Worm (Caenorhabditis elegans) whole organism, early embryonic: ENCODE results near the gene fbxa-6.

Source experiments
- B0310.2 ChIP-seq: sonication (generic microtip); optimal IDR thresholded peaks from 2 replicates; lab custom pipeline; 2016; ENCODE audit warnings: mild to moderate bottlenecking, missing genetic modification characterization, missing compliant biosample characterization
- F13C5.2 ChIP-seq: sonication (generic microtip); optimal IDR thresholded peaks from 2 replicates; lab custom pipeline; 2017; ENCODE audit warnings: mild to moderate bottlenecking, missing genetic modification characterization, inconsistent platforms, missing compliant biosample characterization
- aly-1 ChIP-seq: sonication (generic microtip); optimal IDR thresholded peaks from 2 replicates; lab custom pipeline; 2016; ENCODE audit warnings: missing genetic modification characterization, missing compliant biosample characterization
- ama-1 ChIP-seq: fragments of 150-350 bp; optimal IDR thresholded peaks from 2 replicates; lab custom pipeline; 2014
- ceh-13 ChIP-seq: fragments of 200-800 bp; sonication (Bioruptor generic); optimal IDR thresholded peaks from 2 replicates; lab custom pipeline; 2018; ENCODE audit warnings: mild to moderate bottlenecking, missing genetic modification characterization, missing compliant biosample characterization
- ceh-36 ChIP-seq: sonication (generic microtip); optimal IDR thresholded peaks from 2 replicates; lab custom pipeline; 2016; ENCODE audit warnings: missing genetic modification characterization, inconsistent platforms, missing compliant biosample characterization
- ets-7 ChIP-seq: sonication (generic microtip); optimal IDR thresholded peaks from 2 replicates; lab custom pipeline; 2016; ENCODE audit warnings: missing genotype, missing genetic modification characterization, missing compliant biosample characterization
- flt-1 ChIP-seq: fragments of 200-800 bp; sonication (Bioruptor generic); IDR thresholded peaks from 2 replicates; pipeline ENCODE4 v1.3.6; 2022; ENCODE audit warnings: missing genetic modification characterization, missing compliant biosample characterization
- hmbx-1 ChIP-seq: sonication (generic microtip); optimal IDR thresholded peaks from 2 replicates; lab custom pipeline; 2016; ENCODE audit warnings: mild to moderate bottlenecking, missing genetic modification characterization, missing compliant biosample characterization
- hmg-4 ChIP-seq: fragments of 200-800 bp; sonication (Bioruptor generic); optimal IDR thresholded peaks from 2 replicates; lab custom pipeline; 2018; ENCODE audit warnings: mild to moderate bottlenecking, missing genetic modification characterization, missing compliant biosample characterization
- hnd-1 ChIP-seq: sonication (generic microtip); optimal IDR thresholded peaks from 2 replicates; lab custom pipeline; 2016; ENCODE audit warnings: missing genetic modification characterization, missing compliant biosample characterization
- pes-1 ChIP-seq: fragments of 200-800 bp; sonication (Bioruptor generic); IDR thresholded peaks from 2 replicates; pipeline ENCODE4 v1.3.6; 2022; ENCODE audit warnings: missing genetic modification reagents, missing genetic modification characterization, missing compliant biosample characterization
- scrt-1 ChIP-seq: fragments of 200-800 bp; sonication (Bioruptor generic); IDR thresholded peaks from 2 replicates; pipeline ENCODE4 v1.3.6; 2022; ENCODE audit warnings: missing genetic modification characterization, missing compliant biosample characterization
- sea-1 ChIP-seq: fragments of 200-800 bp; sonication (Bioruptor generic); conservative IDR thresholded peaks from 2 replicates; pipeline ENCODE4 v1.3.6; 2022; ENCODE audit warnings: missing genetic modification characterization, missing compliant biosample characterization
- tbx-11 ChIP-seq: fragments of 200-800 bp; sonication (Bioruptor generic); IDR thresholded peaks from 2 replicates; pipeline ENCODE4 v1.3.6; 2022; ENCODE audit warnings: missing genetic modification characterization, missing compliant biosample characterization
- tbx-37 ChIP-seq: fragments of 200-800 bp; sonication (Bioruptor generic); conservative IDR thresholded peaks from 2 replicates; pipeline ENCODE4 v1.3.6; 2022; ENCODE audit warnings: missing genetic modification reagents, missing genetic modification characterization, missing compliant biosample characterization
- tra-4 ChIP-seq: sonication (generic microtip); optimal IDR thresholded peaks from 2 replicates; lab custom pipeline; 2017; ENCODE audit warnings: missing genetic modification characterization, missing compliant biosample characterization

fbxa-6 gene

DNA sequence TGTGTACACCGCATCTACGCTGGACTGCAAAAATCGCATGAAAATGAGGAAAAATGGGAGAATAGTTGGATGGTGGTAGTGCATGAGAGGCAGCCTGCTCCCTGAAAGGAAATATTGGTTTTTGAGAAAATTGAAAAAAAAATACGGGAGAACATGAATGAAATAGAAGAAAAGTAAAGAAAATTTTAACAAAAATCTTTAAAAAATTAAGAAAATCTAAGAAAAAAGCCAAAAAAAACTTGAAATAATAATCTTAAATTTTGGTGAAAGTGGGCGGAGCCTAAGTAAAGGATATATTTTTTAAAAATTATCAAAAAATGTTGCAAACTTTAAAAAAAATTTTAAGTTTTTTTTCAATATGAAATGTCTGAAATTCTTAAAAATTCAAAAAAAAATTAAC lies 21.0 kb upstream of the fbxa-6 start, which contains the start of gene H10E21.5:
H10E21.5 (minus strand) TSS at position 101 of the 400 bp plus-strand sequence.
- TF ChIP-seq ets-7 (tag; lab: Kevin White, UChicago), result no peak
- TF ChIP-seq tbx-37 (GFP tag; lab: Robert Waterston, UW), result no peak
- TF ChIP-seq flt-1, result no peak
- no peak for TF ChIP-seq hmg-4 (GFP tag; lab: Kevin White, UChicago)
- no peak for TF ChIP-seq scrt-1 (GFP tag; lab: Robert Waterston, UW)
- TF ChIP-seq sea-1 (GFP tag; lab: Robert Waterston, UW), result no peak

DNA sequence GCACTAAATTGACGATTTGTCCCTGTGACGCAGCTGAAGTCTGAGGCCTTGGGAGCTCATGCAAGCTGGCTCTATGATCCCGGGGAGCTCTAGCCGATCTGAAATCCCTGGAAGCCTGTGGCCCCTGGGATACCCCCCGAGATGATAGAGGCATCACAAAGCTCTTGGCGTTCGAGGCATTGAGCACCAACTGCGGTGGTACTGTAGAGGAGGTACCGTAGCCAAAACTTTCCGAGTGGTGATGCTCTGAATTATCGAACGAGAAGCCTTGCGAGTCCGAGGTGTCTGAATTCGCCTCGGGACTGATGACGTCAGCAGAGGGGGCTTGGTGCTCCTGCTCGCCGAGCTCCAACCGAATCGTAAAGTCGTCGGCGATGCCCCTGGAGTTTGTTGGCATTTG lies 18.4 kb upstream of the fbxa-6 start:
- TF ChIP-seq tra-4 (no peak), hmbx-1 (tag; lab: Kevin White, UChicago) (no peak), flt-1 (no peak), ceh-36 (no peak), scrt-1 (GFP tag; lab: Robert Waterston, UW) (no peak), ceh-13 (GFP tag; lab: Kevin White, UChicago) (no peak)

DNA sequence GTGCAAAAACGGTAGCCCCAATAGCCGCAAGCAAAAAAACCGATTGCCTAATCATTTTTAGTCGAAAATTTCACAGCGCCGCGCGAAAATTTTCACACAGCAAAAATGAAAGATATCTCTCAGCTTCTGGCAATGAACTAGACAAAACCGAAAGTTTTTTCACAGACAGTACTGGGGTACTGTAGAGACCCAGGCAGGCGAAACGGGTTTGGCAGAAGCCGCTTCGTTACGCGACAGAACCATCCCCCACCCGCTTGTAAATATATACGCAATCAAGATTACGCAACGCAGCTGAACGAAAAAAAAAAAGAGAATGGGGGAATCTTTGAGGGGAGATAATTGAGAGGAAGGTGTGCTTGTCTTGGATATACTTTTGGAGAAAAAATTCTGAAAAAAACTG lies 16.6 kb upstream of the fbxa-6 start, which contains the start of gene H10E21.4:
H10E21.4 (minus strand) TSS at position 167 of the 400 bp plus-strand sequence.
- TF ChIP-seq ceh-36, result no peak
- TF ChIP-seq tra-4, result no peak
- TF ChIP-seq ceh-13 (GFP tag; lab: Kevin White, UChicago), result no peak
- TF ChIP-seq hmg-4 (GFP tag; lab: Kevin White, UChicago), result no peak
- TF ChIP-seq B0310.2 (tag; lab: Kevin White, UChicago), result no peak
- no peak for TF ChIP-seq tbx-37 (GFP tag; lab: Robert Waterston, UW)
- TF ChIP-seq tbx-11 (GFP tag; lab: Robert Waterston, UW), result no peak

DNA sequence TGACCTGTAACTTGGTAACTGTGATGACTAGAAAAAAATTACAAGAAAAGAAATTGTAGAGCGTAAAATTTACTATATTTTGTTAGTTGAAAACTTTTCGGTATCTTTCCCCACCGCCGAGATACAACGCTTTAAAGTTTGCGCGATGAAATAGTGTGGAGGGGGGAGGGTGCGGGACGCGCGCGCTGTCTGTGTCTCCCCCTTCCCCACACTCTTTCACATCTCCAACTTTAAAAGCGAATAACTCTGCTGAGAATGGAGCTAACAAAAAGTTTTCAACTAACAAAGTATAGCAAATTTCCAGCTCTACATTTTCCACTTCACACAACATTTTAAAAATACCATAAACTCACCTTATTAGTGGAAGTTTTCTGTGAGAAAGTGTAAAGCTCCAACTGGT lies 14.7 kb upstream of the fbxa-6 start:
- TF ChIP-seq B0310.2 (tag; lab: Kevin White, UChicago) (no peak), tbx-37 (GFP tag; lab: Robert Waterston, UW) (no peak), ets-7 (tag; lab: Kevin White, UChicago) (no peak), aly-1 (tag; lab: Kevin White, UChicago) (no peak), tbx-11 (GFP tag; lab: Robert Waterston, UW) (no peak), pes-1 (GFP tag; lab: Robert Waterston, UW) (no peak), F13C5.2 (tag; lab: Kevin White, UChicago) (no peak), sea-1 (GFP tag; lab: Robert Waterston, UW) (no peak)

DNA sequence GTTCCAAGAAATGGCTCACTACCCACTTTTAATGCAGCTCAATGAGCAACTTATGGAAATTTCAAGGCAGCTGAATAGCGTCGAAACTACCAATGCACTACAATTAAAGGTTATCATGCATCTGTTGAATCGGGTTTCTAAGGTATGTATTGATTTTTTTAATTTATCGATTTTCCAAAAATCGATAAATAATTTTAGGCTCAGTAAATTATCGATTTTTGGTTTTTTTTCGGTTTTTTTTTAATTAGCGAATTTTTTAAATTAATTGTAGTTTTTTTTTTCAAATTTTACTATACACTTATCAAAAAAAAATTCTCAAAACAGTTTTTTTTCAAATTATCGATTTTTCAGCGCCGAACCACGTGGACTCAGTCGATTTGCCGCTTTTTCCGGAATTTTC lies 13.9 kb upstream of the fbxa-6 start:
- TF ChIP-seq hmbx-1 (tag; lab: Kevin White, UChicago), result no peak
- TF ChIP-seq tra-4, result no peak
- TF ChIP-seq ama-1 (lab: Kevin White, UChicago), result no peak
- no peak for TF ChIP-seq B0310.2 (tag; lab: Kevin White, UChicago)
- no peak for TF ChIP-seq pes-1 (GFP tag; lab: Robert Waterston, UW)
- TF ChIP-seq sea-1 (GFP tag; lab: Robert Waterston, UW), result no peak
- no peak for TF ChIP-seq scrt-1 (GFP tag; lab: Robert Waterston, UW)
- TF ChIP-seq hmg-4 (GFP tag; lab: Kevin White, UChicago), result no peak
- no peak for TF ChIP-seq hnd-1 (tag; lab: Kevin White, UChicago)

DNA sequence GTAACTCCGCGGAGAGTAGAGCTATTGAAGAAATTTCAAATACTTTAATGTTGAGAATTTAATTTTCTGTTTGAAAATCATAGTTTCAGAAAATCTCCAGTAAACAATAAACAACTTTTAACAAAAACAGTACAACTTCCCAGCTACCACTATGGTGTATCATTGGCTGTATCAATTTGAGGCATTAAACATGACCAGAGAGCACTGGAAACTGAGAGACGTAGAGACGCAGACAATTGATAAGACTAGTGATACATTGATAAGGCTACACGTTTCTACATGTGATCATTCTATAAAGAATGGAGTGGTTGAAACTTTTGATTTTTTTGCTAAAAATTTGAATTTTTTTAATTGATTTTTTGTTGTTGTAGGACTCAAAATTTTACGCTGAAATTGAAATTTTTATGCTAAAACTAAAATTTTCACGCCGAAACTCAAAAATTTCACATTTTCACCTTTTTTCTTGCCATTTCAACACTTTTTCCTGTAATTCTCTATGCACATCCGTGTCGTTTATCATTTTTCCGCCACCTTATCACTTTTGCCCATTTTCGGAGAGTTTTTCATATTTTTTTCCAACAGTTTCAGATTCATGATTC lies 12.4 kb upstream of the fbxa-6 start, which contains the start of gene H10E21.1:
H10E21.1 (plus strand) TSS at position 549 of the 599 bp plus-strand sequence.
- TF ChIP-seq tra-4 (no peak), tbx-37 (GFP tag; lab: Robert Waterston, UW) (no peak), ceh-13 (GFP tag; lab: Kevin White, UChicago) (no peak), pes-1 (GFP tag; lab: Robert Waterston, UW) (no peak), hmg-4 (GFP tag; lab: Kevin White, UChicago) (no peak), aly-1 (tag; lab: Kevin White, UChicago) (no peak), sea-1 (GFP tag; lab: Robert Waterston, UW) (no peak), scrt-1 (GFP tag; lab: Robert Waterston, UW) (no peak), ama-1 (lab: Kevin White, UChicago) (no peak), F13C5.2 (tag; lab: Kevin White, UChicago) (no peak), hmbx-1 (tag; lab: Kevin White, UChicago) (no peak), B0310.2 (tag; lab: Kevin White, UChicago) (no peak), ets-7 (tag; lab: Kevin White, UChicago) (no peak), ceh-36 (no peak), hnd-1 (tag; lab: Kevin White, UChicago) (no peak), tbx-11 (GFP tag; lab: Robert Waterston, UW) (no peak), flt-1 (no peak)

DNA sequence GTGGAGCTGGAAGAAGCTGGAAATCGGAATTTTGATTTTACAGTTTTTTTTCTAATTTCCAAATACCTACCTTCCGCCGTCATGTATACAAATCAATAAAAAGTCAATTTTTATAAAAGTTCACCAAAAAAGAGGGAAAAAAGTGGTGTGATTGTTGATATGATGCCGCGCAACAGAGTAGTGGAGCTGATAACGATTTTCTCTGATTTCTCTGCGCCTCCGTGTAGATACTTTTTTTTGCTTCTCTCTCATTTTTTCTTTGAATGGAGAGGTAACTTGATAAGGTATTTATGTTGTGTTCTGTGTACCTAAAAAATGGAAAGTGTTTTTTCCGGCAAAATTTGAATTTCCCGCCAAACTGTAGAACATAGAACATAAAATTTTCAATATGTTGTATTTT lies 11.8 kb upstream of the fbxa-6 start, which contains the start of gene nhr-80:
nhr-80 (minus strand) TSS at position 199 of the 400 bp plus-strand sequence.
- TF ChIP-seq hmbx-1 (tag; lab: Kevin White, UChicago), result no peak
- no peak for TF ChIP-seq B0310.2 (tag; lab: Kevin White, UChicago)
- TF ChIP-seq hmg-4 (GFP tag; lab: Kevin White, UChicago), result no peak
- no peak for TF ChIP-seq F13C5.2 (tag; lab: Kevin White, UChicago)
- no peak for TF ChIP-seq sea-1 (GFP tag; lab: Robert Waterston, UW)
- TF ChIP-seq pes-1 (GFP tag; lab: Robert Waterston, UW), result no peak
- TF ChIP-seq ama-1 (lab: Kevin White, UChicago), result no peak
- TF ChIP-seq ceh-36, result no peak
- no peak for TF ChIP-seq tbx-37 (GFP tag; lab: Robert Waterston, UW)
- TF ChIP-seq tra-4, result no peak

DNA sequence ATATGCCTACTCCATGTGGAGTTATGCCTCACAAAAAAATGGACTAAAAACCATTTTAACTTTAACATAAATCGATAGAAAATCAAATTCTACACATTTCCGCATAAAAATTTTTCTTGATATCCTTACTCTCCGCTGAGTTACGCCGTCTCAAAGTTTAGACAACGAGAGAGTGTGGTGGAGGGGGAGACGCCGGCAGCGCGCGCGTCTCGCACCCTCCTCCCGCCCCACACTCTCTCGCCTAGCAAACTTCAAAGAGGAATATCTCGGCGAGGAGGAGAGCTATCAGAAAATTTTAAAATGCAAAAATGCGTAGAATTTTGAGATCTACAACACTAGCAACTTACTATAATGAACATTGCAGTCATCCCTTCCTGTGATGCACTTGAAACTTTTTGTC lies 11.3 kb upstream of the fbxa-6 start:
- TF ChIP-seq tra-4 (no peak), ceh-13 (GFP tag; lab: Kevin White, UChicago) (no peak), F13C5.2 (tag; lab: Kevin White, UChicago) (no peak), hnd-1 (tag; lab: Kevin White, UChicago) (no peak), tbx-37 (GFP tag; lab: Robert Waterston, UW) (no peak), ets-7 (tag; lab: Kevin White, UChicago) (no peak), scrt-1 (GFP tag; lab: Robert Waterston, UW) (no peak), hmg-4 (GFP tag; lab: Kevin White, UChicago) (no peak), ama-1 (lab: Kevin White, UChicago) (no peak), sea-1 (GFP tag; lab: Robert Waterston, UW) (no peak)
